Worm (Caenorhabditis elegans) whole organism, early embryonic: ENCODE data around the gene C14C10.1.

Experiments
- ama-1 ChIP-seq: fragments of 150-350 bp; optimal IDR thresholded peaks from 2 replicates; lab custom pipeline; 2014
- ceh-13 ChIP-seq: fragments of 200-800 bp; sonication (Bioruptor generic); optimal IDR thresholded peaks from 2 replicates; lab custom pipeline; 2018; ENCODE audit warnings: mild to moderate bottlenecking, missing genetic modification characterization, missing compliant biosample characterization
- ets-7 ChIP-seq: sonication (generic microtip); optimal IDR thresholded peaks from 2 replicates; lab custom pipeline; 2016; ENCODE audit warnings: missing genotype, missing genetic modification characterization, missing compliant biosample characterization
- tbx-37 ChIP-seq: fragments of 200-800 bp; sonication (Bioruptor generic); conservative IDR thresholded peaks from 2 replicates; pipeline ENCODE4 v1.3.6; 2022; ENCODE audit warnings: missing genetic modification reagents, missing genetic modification characterization, missing compliant biosample characterization

DNA sequence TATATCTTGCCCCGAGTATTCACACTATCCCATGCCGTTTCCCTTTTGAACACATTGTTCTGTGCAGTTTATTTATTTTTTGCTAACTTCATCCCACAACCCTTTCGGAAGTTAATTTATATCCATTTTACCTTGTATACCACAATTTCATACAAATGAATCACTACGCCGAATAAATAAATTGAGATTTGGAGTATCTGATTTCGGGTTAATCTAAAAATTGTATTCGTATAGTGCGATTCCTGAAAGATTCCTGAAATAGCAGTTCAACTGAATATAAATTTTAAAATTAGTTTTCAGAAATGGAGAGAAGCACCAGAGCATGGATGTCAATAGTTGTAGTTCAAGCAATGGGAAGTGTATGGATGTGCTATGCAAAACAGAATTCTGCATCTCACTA lies 19.0 kb downstream of the C14C10.1 start, which contains the start of gene erg-28:
- TF ChIP-seq ama-1 (lab: Kevin White, UChicago) (no peak), tbx-37 (GFP tag; lab: Robert Waterston, UW) (no peak), ets-7 (tag; lab: Kevin White, UChicago) (no peak), ceh-13 (GFP tag; lab: Kevin White, UChicago) (no peak)
